Fruit fly (Drosophila melanogaster): Measurements from ENCODE around the gene Hibch.

- no peak for TF ChIP-seq CG8478 (optimal IDR thresholded peaks at IDR 0.05)
- TF ChIP-seq CTCF (optimal IDR thresholded peaks at IDR 0.05) = no peak
These were observed 40.7 kb upstream of the Hibch start, which contains the start of gene CG14866 for dm6 chr3R:15316326-15316725.

Measured in S2 (cell line).